Worm (Caenorhabditis elegans) whole organism, L1 larva: ENCODE measurements around the gene srsx-13.

Experiments used
- F16B12.6 ChIP-seq: fragments of 150-350 bp; optimal IDR thresholded peaks from 2 replicates; lab custom pipeline; 2014; ENCODE audit warnings: missing biosample characterization, missing genetic modification characterization
- ama-1 ChIP-seq: fragments of 150-350 bp; optimal IDR thresholded peaks from 2 replicates; lab custom pipeline; 2014
- ceh-63 ChIP-seq: fragments of 200-800 bp; sonication (Bioruptor generic); optimal IDR thresholded peaks from 2 replicates; lab custom pipeline; 2018; ENCODE audit warnings: mild to moderate bottlenecking, missing genetic modification characterization, missing compliant biosample characterization
- ceh-8 ChIP-seq: fragments of 200-800 bp; sonication (Bioruptor generic); optimal IDR thresholded peaks from 2 replicates; lab custom pipeline; 2018; ENCODE audit warnings: mild to moderate bottlenecking, missing genetic modification characterization, moderate library complexity, missing compliant biosample characterization
- ceh-82 ChIP-seq, 3 experiments: fragments of 150-350 bp in 1 of 3; sonication (generic microtip) in 2 of 3; optimal IDR thresholded peaks; 2 replicates each; lab custom pipeline; 2014 to 2017; ENCODE audit warnings: missing biosample characterization in 3 of 3, missing genetic modification characterization in 3 of 3
- ces-1 ChIP-seq: fragments of 150-350 bp; optimal IDR thresholded peaks from 2 replicates; lab custom pipeline; 2014; ENCODE audit warnings: missing biosample characterization, missing genetic modification reagents, missing genetic modification characterization
- efl-1 ChIP-seq, 4 experiments: fragments of 150-350 bp; optimal IDR thresholded peaks in 3 of 4; peaks in 1 of 4; 1 replicate in 1 of 4; 2 replicates in 3 of 4; lab custom pipeline; 2014; ENCODE audit warnings: missing biosample characterization in 2 of 4, missing genetic modification characterization in 2 of 4, missing genetic modification reagents in 2 of 4
- elt-3 ChIP-seq, 6 experiments: fragments of 150-350 bp in 1 of 6; sonication (generic microtip); optimal IDR thresholded peaks; 2 replicates each; lab custom pipeline; 2017 to 2018; ENCODE audit warnings: missing biosample characterization in 6 of 6, missing genetic modification characterization in 6 of 6, inconsistent platforms in 1 of 6
- fos-1 ChIP-seq: fragments of 150-350 bp; optimal IDR thresholded peaks from 2 replicates; lab custom pipeline; 2014; ENCODE audit warnings: missing biosample characterization, missing genetic modification characterization
- hlh-4 ChIP-seq: sonication (generic microtip); optimal IDR thresholded peaks from 2 replicates; lab custom pipeline; 2016; ENCODE audit warnings: mild to moderate bottlenecking, missing genetic modification characterization, missing compliant biosample characterization
- hpl-2 ChIP-seq: fragments of 150-350 bp; optimal IDR thresholded peaks from 2 replicates; lab custom pipeline; 2014; ENCODE audit warnings: missing biosample characterization, missing genetic modification reagents, missing genetic modification characterization
- jun-1 ChIP-seq: fragments of 150-350 bp; optimal IDR thresholded peaks from 2 replicates; lab custom pipeline; 2014; ENCODE audit warnings: missing biosample characterization, missing genetic modification reagents, missing genetic modification characterization
- lin-14 ChIP-seq: fragments of 200-800 bp; sonication (Bioruptor generic); optimal IDR thresholded peaks from 2 replicates; lab custom pipeline; 2018; ENCODE audit warnings: mild to moderate bottlenecking, missing genetic modification characterization, moderate library complexity, missing compliant biosample characterization
- lin-15B ChIP-seq: fragments of 150-350 bp; sonication (generic microtip); optimal IDR thresholded peaks from 3 replicates; lab custom pipeline; 2014; ENCODE audit warnings: missing biosample characterization, missing genetic modification characterization
- lin-39 ChIP-seq: fragments of 150-350 bp; optimal IDR thresholded peaks from 2 replicates; lab custom pipeline; 2014; ENCODE audit warnings: missing biosample characterization, missing genetic modification reagents, missing genetic modification characterization
- mdl-1 ChIP-seq, 2 experiments: fragments of 150-350 bp; optimal IDR thresholded peaks; 2 replicates each; lab custom pipeline; 2014 to 2017; ENCODE audit warnings: missing biosample characterization in 2 of 2, missing genetic modification characterization in 2 of 2, inconsistent platforms in 1 of 2
- mef-2 ChIP-seq: fragments of 150-350 bp; optimal IDR thresholded peaks from 2 replicates; lab custom pipeline; 2014; ENCODE audit warnings: missing biosample characterization, missing genetic modification characterization
- nhr-11 ChIP-seq: fragments of 150-350 bp; optimal IDR thresholded peaks from 2 replicates; lab custom pipeline; 2014; ENCODE audit warnings: missing biosample characterization, missing genetic modification characterization
- nhr-20 ChIP-seq: sonication (generic microtip); optimal IDR thresholded peaks from 2 replicates; lab custom pipeline; 2016; ENCODE audit warnings: mild to moderate bottlenecking, missing genetic modification characterization, missing compliant biosample characterization
- nhr-84 ChIP-seq: sonication (generic microtip); optimal IDR thresholded peaks from 2 replicates; lab custom pipeline; 2017; ENCODE audit warnings: missing biosample characterization, missing genetic modification characterization
- nhr-90 ChIP-seq: sonication (generic microtip); optimal IDR thresholded peaks from 2 replicates; lab custom pipeline; 2016; ENCODE audit warnings: mild to moderate bottlenecking, missing genetic modification characterization, missing compliant biosample characterization; ENCODE audit not compliant: poor library complexity
- pax-3 ChIP-seq: fragments of 200-800 bp; sonication (Bioruptor generic); optimal IDR thresholded peaks from 2 replicates; lab custom pipeline; 2018; ENCODE audit warnings: mild to moderate bottlenecking, missing genetic modification characterization, moderate library complexity, missing compliant biosample characterization
- pqm-1 ChIP-seq: sonication (generic microtip); optimal IDR thresholded peaks from 3 replicates; lab custom pipeline; 2017; ENCODE audit warnings: missing biosample characterization, missing genetic modification characterization
- snpc-4 ChIP-seq: fragments of 150-350 bp; optimal IDR thresholded peaks from 2 replicates; lab custom pipeline; 2014; ENCODE audit warnings: missing biosample characterization, missing genetic modification characterization
- sup-37 ChIP-seq: fragments of 200-800 bp; sonication (Bioruptor generic); optimal IDR thresholded peaks from 2 replicates; lab custom pipeline; 2018; ENCODE audit warnings: mild to moderate bottlenecking, missing genetic modification characterization, missing compliant biosample characterization
- swsn-7 ChIP-seq: sonication (generic microtip); optimal IDR thresholded peaks from 2 replicates; lab custom pipeline; 2016; ENCODE audit warnings: missing genetic modification characterization, missing compliant biosample characterization
- unc-130 ChIP-seq: fragments of 150-350 bp; optimal IDR thresholded peaks from 2 replicates; lab custom pipeline; 2017; ENCODE audit warnings: missing biosample characterization, missing genetic modification characterization, inconsistent platforms
- unc-30 ChIP-seq: sonication (generic microtip); optimal IDR thresholded peaks from 2 replicates; lab custom pipeline; 2017; ENCODE audit warnings: missing biosample characterization, missing genetic modification characterization
- unc-98 ChIP-seq: fragments of 200-800 bp; sonication (Bioruptor generic); IDR thresholded peaks from 2 replicates; pipeline ENCODE4 v1.3.6; 2022; ENCODE audit warnings: missing genetic modification characterization, missing compliant biosample characterization
- vab-15 ChIP-seq: sonication (generic microtip); optimal IDR thresholded peaks from 2 replicates; lab custom pipeline; 2017; ENCODE audit warnings: missing genotype, mild to moderate bottlenecking, missing genetic modification characterization, missing compliant biosample characterization

Gene srsx-13

ce11 chrV:4934406-4934805, 48.6 kb downstream of the srsx-13 start, which contains the start of gene catp-2:
Gene catp-2, plus strand, starts transcription at chrV:4934706.
- no peak for TF ChIP-seq unc-98 (GFP tag; lab: Robert Waterston, UW)
- TF ChIP-seq, all 84 proteins: peak for 0

- TF ChIP-seq hpl-2 (GFP tag; lab: Kevin White, UChicago), result no peak
- TF ChIP-seq jun-1 (tag; lab: Kevin White, UChicago), result no peak
- no peak for TF ChIP-seq nhr-84 (tag; lab: Kevin White, UChicago)
- TF ChIP-seq F16B12.6 (tag; lab: Kevin White, UChicago), result no peak
- no peak for TF ChIP-seq mdl-1 (tag; optimal IDR thresholded peaks at IDR 0.05; lab: Kevin White, UChicago)
- no peak for TF ChIP-seq swsn-7 (tag; lab: Kevin White, UChicago)
- no peak for TF ChIP-seq vab-15 (tag; lab: Kevin White, UChicago)
- no peak for TF ChIP-seq hlh-4
- no peak for TF ChIP-seq ceh-8 (GFP tag; lab: Kevin White, UChicago)
- TF ChIP-seq sup-37 (GFP tag; lab: Kevin White, UChicago), result no peak
- no peak for TF ChIP-seq nhr-20 (tag; lab: Kevin White, UChicago)
- no peak for TF ChIP-seq lin-39 (tag; lab: Kevin White, UChicago)
- TF ChIP-seq elt-3 (tag; optimal IDR thresholded peaks at IDR 0.05; lab: Kevin White, UChicago), result no peak
- TF ChIP-seq ceh-63 (GFP tag; lab: Kevin White, UChicago), result no peak
- TF ChIP-seq efl-1 (optimal IDR thresholded peaks at IDR 0.05; lab: Kevin White, UChicago), result no peak
- TF ChIP-seq efl-1 (GFP tag; optimal IDR thresholded peaks at IDR 0.05 in 1 of 2; lab: Kevin White, UChicago), result no peak
- no peak for TF ChIP-seq lin-14 (GFP tag; lab: Kevin White, UChicago)
- no peak for TF ChIP-seq nhr-11 (tag; lab: Kevin White, UChicago)
- TF ChIP-seq mef-2 (tag; lab: Kevin White, UChicago), result no peak
- TF ChIP-seq ama-1 (lab: Kevin White, UChicago), result no peak
- TF ChIP-seq, all 84 proteins: peak for 0
Measured at ce11 chrV:4933268-4933667, 49.7 kb downstream of the srsx-13 start.

DNA sequence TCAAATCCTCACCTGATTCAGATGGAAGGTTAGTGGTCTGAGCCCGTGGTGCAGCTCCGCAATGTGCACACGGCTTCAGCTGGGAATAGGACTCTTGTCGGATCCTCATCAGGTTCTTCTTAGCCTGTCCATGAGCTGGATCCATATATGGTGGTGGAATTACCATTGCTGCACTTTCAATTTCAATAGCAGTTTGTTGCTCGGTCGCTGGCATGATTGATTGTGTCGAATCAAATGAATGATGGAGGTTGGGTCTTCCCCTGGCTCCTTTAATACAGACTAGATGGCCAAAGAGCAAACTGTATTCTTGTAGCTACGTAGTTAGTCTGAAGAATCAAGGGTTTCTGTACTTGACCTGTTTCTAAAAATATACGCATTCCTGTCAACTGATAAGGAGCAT, 50.2 kb downstream of the srsx-13 start, which contains the start of gene C02E7.10:
Gene C02E7.10, minus strand, starts transcription at position 232 of the 400 bp plus-strand sequence.
- TF ChIP-seq unc-98 (GFP tag; lab: Robert Waterston, UW) (no peak), nhr-90 (tag; lab: Kevin White, UChicago) (no peak), ceh-82 (tag; optimal IDR thresholded peaks at IDR 0.05; lab: Kevin White, UChicago) (no peak), swsn-7 (tag; lab: Kevin White, UChicago) (no peak), mdl-1 (tag; optimal IDR thresholded peaks at IDR 0.05; lab: Kevin White, UChicago) (no peak), pqm-1 (tag; lab: Kevin White, UChicago) (no peak), unc-30 (tag; lab: Kevin White, UChicago) (no peak), lin-15B (tag; lab: Kevin White, UChicago) (no peak), ces-1 (GFP tag; lab: Kevin White, UChicago) (no peak), unc-130 (tag; lab: Kevin White, UChicago) (no peak), snpc-4 (tag; lab: Kevin White, UChicago) (no peak), pax-3 (tag; lab: Kevin White, UChicago) (no peak), elt-3 (tag; optimal IDR thresholded peaks at IDR 0.05; lab: Kevin White, UChicago) (no peak), fos-1 (tag; lab: Kevin White, UChicago) (no peak), ceh-63 (GFP tag; lab: Kevin White, UChicago) (no peak)
- TF ChIP-seq, all 84 proteins: peak for 0
